Fruit fly (Drosophila melanogaster) whole organism, embryonic: ENCODE results near the gene Sf3b3.
A peak's percentile ranks its signal among the peaks of the same experiment; 100 is the strongest.

ENCODE experiments used
- CG15514 ChIP-seq: fragments of 200-800 bp; sonication (Bioruptor generic); optimal IDR thresholded peaks from 3 replicates; lab custom pipeline; 2017; ENCODE audit warnings: missing biosample characterization, missing genetic modification characterization, mild to moderate bottlenecking, moderate library complexity, missing genetic modification reagents
- CG4360 ChIP-seq: fragments of 200-800 bp; sonication (Bioruptor generic); IDR thresholded peaks from 2 replicates; pipeline ENCODE4 v1.3.6; 2022; ENCODE audit warnings: missing biosample characterization, missing genetic modification characterization
- CG4424 ChIP-seq: fragments of 200-800 bp; sonication (Bioruptor generic); optimal IDR thresholded peaks from 3 replicates; lab custom pipeline; 2016; ENCODE audit warnings: missing biosample characterization, missing genetic modification characterization
- CG9215 ChIP-seq: fragments of 200-800 bp; sonication (Bioruptor generic); IDR thresholded peaks from 2 replicates; pipeline ENCODE4 v1.3.6; 2022; ENCODE audit warnings: missing biosample characterization, missing genetic modification characterization
- CG9609 ChIP-seq: fragments of 200-800 bp; sonication (Bioruptor generic); optimal IDR thresholded peaks from 3 replicates; lab custom pipeline; 2016; ENCODE audit warnings: missing biosample characterization, missing genetic modification characterization
- Eip74EF ChIP-seq, 2 experiments: fragments of 200-800 bp in 1 of 2; fragments of >200 bp in 1 of 2; sonication (Bioruptor generic) in 1 of 2; optimal IDR thresholded peaks; 2 replicates each; lab custom pipeline; 2017 to 2019; ENCODE audit warnings: missing biosample characterization in 2 of 2, missing genetic modification characterization in 2 of 2, mild to moderate bottlenecking in 1 of 2, moderate library complexity in 1 of 2
- Optix ChIP-seq: fragments of 200-800 bp; sonication (Bioruptor generic); IDR thresholded peaks from 3 replicates; pipeline ENCODE4 v1.3.6; 2022; ENCODE audit warnings: missing biosample characterization, missing genetic modification characterization
- run ChIP-seq: fragments of 200-800 bp; sonication (Bioruptor generic); optimal IDR thresholded peaks from 3 replicates; lab custom pipeline; 2018; ENCODE audit warnings: missing biosample characterization, mild to moderate bottlenecking, missing genetic modification characterization
- sc ChIP-seq, 3 experiments: fragments of >200 bp in 2 of 3; fragments of 200-800 bp in 1 of 3; sonication (Bioruptor generic) in 1 of 3; optimal IDR thresholded peaks; 2 replicates in 2 of 3; 3 replicates in 1 of 3; lab custom pipeline; 2017; ENCODE audit warnings: mild to moderate bottlenecking in 1 of 3, missing biosample characterization in 1 of 3, missing genetic modification characterization in 1 of 3, missing genetic modification reagents in 1 of 3
- tio ChIP-seq: fragments of 200-800 bp; sonication (Bioruptor generic); optimal IDR thresholded peaks from 2 replicates; lab custom pipeline; 2017; ENCODE audit warnings: missing biosample characterization, missing genetic modification characterization, inconsistent platforms

- no peak for TF ChIP-seq Eip74EF (GFP tag; optimal IDR thresholded peaks at IDR 0.05; lab: Kevin White, UChicago)
- TF ChIP-seq tio, result no peak
- no peak for TF ChIP-seq CG9215 (GFP tag; lab: Robert Waterston, UW)
- no peak for TF ChIP-seq Optix (GFP tag; lab: Robert Waterston, UW)
- no peak for TF ChIP-seq CG9609 (GFP tag; lab: Kevin White, UChicago)
- TF ChIP-seq sc (optimal IDR thresholded peaks at IDR 0.05; lab: Kevin White, UChicago), result no peak
- no peak for TF ChIP-seq sc (GFP tag; optimal IDR thresholded peaks at IDR 0.05; lab: Kevin White, UChicago)
- peak; percentile 50 for TF ChIP-seq CG15514 (GFP tag; lab: Kevin White, UChicago)
- TF ChIP-seq CG4360 (GFP tag; lab: Robert Waterston, UW), result no peak
- TF ChIP-seq CG4424 (GFP tag; lab: Kevin White, UChicago), result no peak
- no peak for TF ChIP-seq run (tag; lab: Kevin White, UChicago)
These were observed 38.5 kb upstream of the Sf3b3 start, which contains the start of gene Usp10 for dm6 chr3L:871713-872112.
